Worm (Caenorhabditis elegans): ENCODE data around the gene T24C4.3.

Gene T24C4.3

DNA sequence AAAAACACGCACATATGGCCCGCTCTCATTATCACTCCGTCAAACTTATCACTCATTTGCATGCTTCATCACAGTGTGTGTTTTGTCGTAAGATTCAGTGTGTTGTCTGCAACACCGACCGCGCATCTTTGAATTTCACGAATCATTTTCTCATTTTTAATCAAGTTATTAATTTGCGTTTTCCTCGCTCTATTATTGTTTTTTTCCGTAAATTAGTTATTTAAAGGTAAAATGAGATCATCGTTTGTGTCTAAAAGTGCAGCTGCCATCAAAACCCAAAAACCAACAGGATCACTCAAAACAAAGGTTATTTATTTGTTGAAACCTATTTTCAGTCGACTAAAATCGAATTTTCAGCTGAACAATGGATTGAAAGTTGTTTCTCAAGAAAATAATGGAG, 7.4 kb upstream of the T24C4.3 start, which contains the start of the genes T24C4.5 and ucr-2.3:
T24C4.5 (minus strand) TSS at position 101 of the 400 bp plus-strand sequence.
ucr-2.3 (plus strand) TSS at position 227 of the 400 bp plus-strand sequence.
- TF ChIP-seq flt-1 (GFP tag; IDR thresholded peaks at IDR 0.05) (no peak), ztf-29 (GFP tag; IDR thresholded peaks at IDR 0.05) (no peak), ref-1 (GFP tag; conservative IDR thresholded peaks at IDR 0.05) (no peak), T22C8.4 (GFP tag; IDR thresholded peaks at IDR 0.05) (no peak), ztf-23 (GFP tag; IDR thresholded peaks at IDR 0.05) (no peak)

DNA sequence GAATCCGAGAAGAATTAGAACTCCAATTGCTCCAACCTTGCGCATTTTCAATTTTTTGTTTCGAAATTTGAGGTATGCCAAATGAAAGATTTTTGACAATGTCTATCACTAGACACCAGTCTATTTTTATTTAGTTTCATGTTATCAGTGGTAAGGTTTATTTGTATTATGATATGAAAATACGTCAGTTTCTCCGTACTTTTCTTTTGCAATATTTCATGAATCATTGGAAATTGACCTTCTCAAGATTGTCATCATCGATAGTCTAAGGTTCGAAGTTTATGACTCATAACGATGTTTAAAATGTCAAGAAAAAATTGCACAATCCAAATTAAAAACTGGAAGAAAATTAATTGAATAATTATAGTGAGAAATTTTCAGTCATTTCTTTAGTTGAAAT, 1.2 kb upstream of the T24C4.3 start, which contains the start of gene clc-19:
clc-19 (minus strand) TSS at position 135 of the 400 bp plus-strand sequence.
- TF ChIP-seq ref-1 (GFP tag; conservative IDR thresholded peaks at IDR 0.05), result no peak
- TF ChIP-seq ztf-23 (GFP tag; IDR thresholded peaks at IDR 0.05), result no peak
- no peak for TF ChIP-seq cog-1 (tag; optimal IDR thresholded peaks at IDR 0.05)
- no peak for TF ChIP-seq flt-1 (GFP tag; IDR thresholded peaks at IDR 0.05)
- TF ChIP-seq tab-1 (GFP tag; IDR thresholded peaks at IDR 0.05), result no peak
- no peak for TF ChIP-seq T22C8.4 (GFP tag; IDR thresholded peaks at IDR 0.05)
- TF ChIP-seq ztf-29 (GFP tag; IDR thresholded peaks at IDR 0.05), result no peak
- no peak for TF ChIP-seq klf-2 (GFP tag; conservative IDR thresholded peaks at IDR 0.05)
- TF ChIP-seq med-1 (GFP tag; optimal IDR thresholded peaks at IDR 0.05; ENCODE audit: insufficient read depth), result no peak

DNA sequence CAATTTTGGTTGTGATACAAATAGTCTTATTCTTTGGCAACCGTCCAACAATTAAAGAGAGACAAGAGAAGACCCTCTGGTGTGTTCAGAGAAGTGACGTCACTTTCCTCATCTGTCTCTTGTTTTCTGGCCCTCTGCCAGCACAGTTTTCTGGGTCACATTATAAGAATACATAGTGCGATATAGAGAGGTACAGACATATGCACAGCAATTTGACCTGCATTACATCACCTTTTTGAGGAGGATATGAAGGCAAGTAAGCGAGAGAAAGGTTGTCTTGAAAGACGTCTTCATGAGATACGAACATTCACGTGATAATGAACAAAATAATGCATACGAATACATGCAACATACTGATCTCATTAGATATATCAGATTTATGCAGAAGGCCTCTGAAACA, 1.7 kb downstream of the T24C4.3 start:
- TF ChIP-seq ref-1 (GFP tag; conservative IDR thresholded peaks at IDR 0.05) (no peak), ztf-29 (GFP tag; IDR thresholded peaks at IDR 0.05) (no peak), T22C8.4 (GFP tag; IDR thresholded peaks at IDR 0.05) (no peak), tab-1 (GFP tag; IDR thresholded peaks at IDR 0.05) (no peak), ztf-23 (GFP tag; IDR thresholded peaks at IDR 0.05) (no peak), med-1 (GFP tag; optimal IDR thresholded peaks at IDR 0.05; ENCODE audit: insufficient read depth) (no peak), klf-2 (GFP tag; conservative IDR thresholded peaks at IDR 0.05) (no peak), flt-1 (GFP tag; IDR thresholded peaks at IDR 0.05) (no peak), cog-1 (tag; optimal IDR thresholded peaks at IDR 0.05) (no peak)

DNA sequence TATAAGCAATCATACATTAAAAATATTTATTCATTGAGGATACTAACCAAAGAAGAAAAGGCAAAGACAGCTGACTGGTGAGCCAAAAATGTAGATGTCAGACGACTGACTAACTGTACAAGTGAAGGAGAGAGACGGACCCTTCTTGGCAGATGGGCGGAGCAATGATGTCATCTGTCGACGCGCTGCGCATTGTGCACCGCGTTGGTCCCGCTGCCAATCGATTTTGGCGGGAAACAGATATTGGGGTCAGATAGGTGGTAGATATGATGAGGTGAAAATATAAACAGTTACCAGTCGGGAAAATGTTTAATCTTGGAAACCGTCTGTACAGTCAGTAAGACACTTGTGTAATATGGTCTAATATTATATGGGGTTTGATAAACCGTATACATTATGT, 2.4 kb downstream of the T24C4.3 start, which contains the start of gene T24C4.2:
T24C4.2 (minus strand) TSS at position 101 of the 400 bp plus-strand sequence.
- TF ChIP-seq flt-1 (GFP tag; IDR thresholded peaks at IDR 0.05), result no peak
- TF ChIP-seq klf-2 (GFP tag; conservative IDR thresholded peaks at IDR 0.05), result no peak
- no peak for TF ChIP-seq med-1 (GFP tag; optimal IDR thresholded peaks at IDR 0.05; ENCODE audit: insufficient read depth)
- TF ChIP-seq tab-1 (GFP tag; IDR thresholded peaks at IDR 0.05), result no peak
- TF ChIP-seq ztf-23 (GFP tag; IDR thresholded peaks at IDR 0.05), result no peak
- 0 out of 2 replicates have a peak, but pooled peaks have one; percentile 19 for TF ChIP-seq T22C8.4 (GFP tag; IDR thresholded peaks at IDR 0.05)
- TF ChIP-seq cog-1 (tag; optimal IDR thresholded peaks at IDR 0.05), result no peak
- no peak for TF ChIP-seq ref-1 (GFP tag; conservative IDR thresholded peaks at IDR 0.05)

DNA sequence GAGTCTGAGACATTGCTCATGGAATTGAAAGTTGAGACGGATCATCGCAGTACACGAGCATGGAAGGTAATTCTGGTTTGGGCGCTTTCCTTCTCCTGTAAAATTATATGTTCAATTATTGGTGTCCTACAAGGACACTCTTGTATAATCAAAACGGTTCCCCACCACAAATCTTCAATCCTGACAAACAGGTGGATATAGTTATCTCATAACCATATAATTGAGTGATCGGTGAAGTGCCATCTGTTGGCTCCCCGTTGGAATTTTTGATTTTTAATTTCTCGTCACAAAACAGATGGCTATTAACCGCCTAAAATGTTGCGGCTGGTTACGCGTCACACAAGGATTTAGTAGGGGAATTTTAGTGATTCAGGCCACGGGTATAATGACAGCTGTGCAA, 3.4 kb downstream of the T24C4.3 start:
- TF ChIP-seq med-1 (GFP tag; optimal IDR thresholded peaks at IDR 0.05; ENCODE audit: insufficient read depth), result no peak
- no peak for TF ChIP-seq tab-1 (GFP tag; IDR thresholded peaks at IDR 0.05)
- TF ChIP-seq klf-2 (GFP tag; conservative IDR thresholded peaks at IDR 0.05), result no peak
- no peak for TF ChIP-seq ztf-29 (GFP tag; IDR thresholded peaks at IDR 0.05)
- no peak for TF ChIP-seq cog-1 (tag; optimal IDR thresholded peaks at IDR 0.05)
- TF ChIP-seq flt-1 (GFP tag; IDR thresholded peaks at IDR 0.05), result no peak
- no peak for TF ChIP-seq ref-1 (GFP tag; conservative IDR thresholded peaks at IDR 0.05)
- no peak for TF ChIP-seq T22C8.4 (GFP tag; IDR thresholded peaks at IDR 0.05)
- no peak for TF ChIP-seq ztf-23 (GFP tag; IDR thresholded peaks at IDR 0.05)

DNA sequence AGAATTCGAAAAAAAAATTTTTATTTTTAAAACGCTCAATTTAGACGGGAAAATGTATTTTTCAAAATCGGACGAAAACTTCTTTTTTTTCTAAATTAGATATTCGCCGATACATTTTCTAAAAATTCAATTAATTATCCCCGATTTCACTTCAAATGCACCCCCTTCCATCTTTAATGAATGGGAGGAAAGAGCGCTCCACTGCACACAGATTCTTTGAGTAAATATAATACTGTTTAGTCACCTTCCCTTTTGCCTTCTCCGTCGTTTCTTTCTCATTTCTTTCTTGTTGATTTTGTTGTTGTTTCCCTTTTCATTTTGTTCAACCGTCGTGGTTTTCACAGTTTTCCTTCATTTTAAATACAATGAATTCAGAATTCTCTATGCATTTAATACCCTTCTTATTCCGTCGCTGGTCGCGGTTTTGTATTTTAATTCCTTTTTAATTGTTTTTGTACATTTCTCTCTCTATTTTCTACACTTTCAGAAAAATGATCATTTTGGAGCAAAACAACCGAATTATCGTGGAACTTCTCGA, 10.4 kb downstream of the T24C4.3 start, which contains the start of gene arx-4:
arx-4 (plus strand) TSS at position 488 of the 538 bp plus-strand sequence.
- TF ChIP-seq tab-1 (GFP tag; IDR thresholded peaks at IDR 0.05), result no peak
- no peak for TF ChIP-seq T22C8.4 (GFP tag; IDR thresholded peaks at IDR 0.05)
- TF ChIP-seq ztf-29 (GFP tag; IDR thresholded peaks at IDR 0.05), result no peak
- TF ChIP-seq ztf-23 (GFP tag; IDR thresholded peaks at IDR 0.05), result no peak
- no peak for TF ChIP-seq klf-2 (GFP tag; conservative IDR thresholded peaks at IDR 0.05)

DNA sequence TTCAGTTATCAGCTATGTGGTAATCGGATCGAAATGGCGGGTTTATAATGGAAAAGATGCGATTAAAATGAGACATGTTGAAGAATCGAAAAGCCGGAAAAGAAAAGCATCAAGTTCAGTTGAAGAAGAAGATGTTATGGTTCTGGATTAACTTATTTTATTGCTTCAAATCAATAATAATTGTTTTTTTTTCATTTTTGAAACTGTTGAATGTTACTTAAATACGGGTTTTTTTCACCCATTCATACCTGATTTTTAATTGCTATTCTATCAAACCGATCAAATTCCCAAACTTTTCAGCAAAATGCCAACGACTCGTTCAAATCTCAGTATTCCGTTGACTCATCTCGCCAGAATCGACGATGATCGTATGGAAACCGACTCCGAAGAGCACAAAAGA, 12.4 kb downstream of the T24C4.3 start, which contains the start of gene exos-4.2:
exos-4.2 (plus strand) TSS at position 301 of the 400 bp plus-strand sequence.
- TF ChIP-seq ztf-29 (GFP tag; IDR thresholded peaks at IDR 0.05) (no peak), ztf-23 (GFP tag; IDR thresholded peaks at IDR 0.05) (no peak), T22C8.4 (GFP tag; IDR thresholded peaks at IDR 0.05) (no peak), cog-1 (tag; optimal IDR thresholded peaks at IDR 0.05) (no peak), med-1 (GFP tag; optimal IDR thresholded peaks at IDR 0.05; ENCODE audit: insufficient read depth) (no peak), flt-1 (GFP tag; IDR thresholded peaks at IDR 0.05) (no peak), klf-2 (GFP tag; conservative IDR thresholded peaks at IDR 0.05) (no peak), ref-1 (GFP tag; conservative IDR thresholded peaks at IDR 0.05) (no peak), tab-1 (GFP tag; IDR thresholded peaks at IDR 0.05) (no peak)

DNA sequence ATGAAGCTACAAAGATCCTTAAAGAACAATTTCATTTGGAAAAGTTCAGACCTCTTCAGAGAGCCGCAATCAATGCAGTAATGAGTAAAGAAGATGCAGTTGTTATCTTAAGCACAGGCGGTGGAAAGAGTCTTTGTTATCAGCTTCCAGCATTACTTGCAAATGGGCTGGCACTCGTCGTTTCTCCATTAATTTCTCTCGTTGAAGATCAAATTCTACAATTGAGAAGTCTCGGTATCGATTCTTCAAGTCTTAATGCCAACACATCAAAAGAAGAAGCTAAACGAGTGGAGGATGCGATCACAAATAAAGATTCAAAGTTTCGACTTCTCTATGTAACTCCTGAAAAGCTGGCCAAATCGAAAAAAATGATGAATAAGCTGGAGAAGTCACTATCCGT, 15.4 kb downstream of the T24C4.3 start:
- no peak for TF ChIP-seq tab-1 (GFP tag; IDR thresholded peaks at IDR 0.05)
- no peak for TF ChIP-seq klf-2 (GFP tag; conservative IDR thresholded peaks at IDR 0.05)
- no peak for TF ChIP-seq flt-1 (GFP tag; IDR thresholded peaks at IDR 0.05)

DNA sequence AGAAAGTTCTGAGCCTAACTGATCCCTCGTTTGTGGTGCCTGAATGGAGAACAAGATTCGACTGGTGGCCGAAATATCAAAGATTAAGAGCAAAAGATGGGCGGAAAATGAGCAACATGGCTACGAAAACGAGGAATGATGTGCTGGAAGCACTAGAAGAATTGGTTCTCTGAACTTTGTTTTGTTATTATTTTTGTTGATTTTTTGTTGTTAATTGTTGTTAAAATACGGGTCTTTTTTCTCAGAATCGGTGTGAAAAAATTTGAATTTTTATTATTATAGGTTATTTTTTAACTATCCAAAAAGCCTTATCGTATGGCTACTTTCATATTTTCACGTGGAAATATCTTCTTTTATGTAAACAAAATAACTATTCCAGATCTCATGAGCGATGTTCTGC, 16.0 kb downstream of the T24C4.3 start, which contains the start of gene K02F3.12:
K02F3.12 (plus strand) TSS at position 301 of the 400 bp plus-strand sequence.
- TF ChIP-seq ztf-29 (GFP tag; IDR thresholded peaks at IDR 0.05) (no peak), cog-1 (tag; optimal IDR thresholded peaks at IDR 0.05) (no peak), tab-1 (GFP tag; IDR thresholded peaks at IDR 0.05) (no peak), flt-1 (GFP tag; IDR thresholded peaks at IDR 0.05) (no peak), med-1 (GFP tag; optimal IDR thresholded peaks at IDR 0.05; ENCODE audit: insufficient read depth) (no peak), ref-1 (GFP tag; conservative IDR thresholded peaks at IDR 0.05) (no peak), ztf-23 (GFP tag; IDR thresholded peaks at IDR 0.05) (no peak), T22C8.4 (GFP tag; IDR thresholded peaks at IDR 0.05) (no peak), klf-2 (GFP tag; conservative IDR thresholded peaks at IDR 0.05) (no peak)

DNA sequence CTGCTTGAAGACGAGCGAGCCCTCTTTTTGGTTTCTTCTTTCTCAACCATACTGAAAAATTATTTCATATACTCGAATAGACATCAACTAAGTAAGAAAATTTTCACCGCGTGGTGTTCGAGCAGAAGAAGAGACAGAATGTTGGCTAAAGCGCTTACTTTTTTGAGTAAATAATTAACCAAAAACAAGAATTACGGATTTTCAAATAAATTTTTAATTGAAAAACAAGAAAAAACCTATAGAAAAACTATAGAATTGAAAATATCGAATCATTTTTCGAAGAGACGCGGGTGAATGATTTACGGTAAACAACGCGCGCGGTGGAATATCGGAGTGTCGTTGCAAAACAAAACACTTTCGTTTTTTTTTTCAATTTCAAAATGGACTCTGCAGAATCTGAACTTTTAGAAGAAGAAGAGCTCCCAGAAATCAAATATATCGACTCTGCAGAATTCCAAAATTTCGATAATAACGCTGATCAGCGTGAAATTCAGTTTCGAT, 18.4 kb downstream of the T24C4.3 start, which contains the start of the genes rnp-5 and tag-51:
rnp-5 (minus strand) TSS at position 51 of the 501 bp plus-strand sequence.
tag-51 (plus strand) TSS at position 363 of the 501 bp plus-strand sequence.
- TF ChIP-seq ztf-23 (GFP tag; IDR thresholded peaks at IDR 0.05) (no peak), cog-1 (tag; optimal IDR thresholded peaks at IDR 0.05) (no peak), ref-1 (GFP tag; conservative IDR thresholded peaks at IDR 0.05) (no peak), med-1 (GFP tag; optimal IDR thresholded peaks at IDR 0.05; ENCODE audit: insufficient read depth) (no peak), ztf-29 (GFP tag; IDR thresholded peaks at IDR 0.05) (no peak), klf-2 (GFP tag; conservative IDR thresholded peaks at IDR 0.05) (no peak), T22C8.4 (GFP tag; IDR thresholded peaks at IDR 0.05) (no peak), tab-1 (GFP tag; IDR thresholded peaks at IDR 0.05) (no peak), flt-1 (GFP tag; IDR thresholded peaks at IDR 0.05) (no peak)

Data from whole organism, midembryonic.